Worm (Caenorhabditis elegans): ENCODE measurements around the gene trpp-4.

ce11 chrV:9373473-9373872 is 26.7 kb upstream of the trpp-4 start, which contains the start of gene E02C12.8:
- TF ChIP-seq F33H1.4 (GFP tag; IDR thresholded peaks at IDR 0.05) (no peak), die-1 (tag; optimal IDR thresholded peaks at IDR 0.05) (no peak), lin-54 (GFP tag; optimal IDR thresholded peaks at IDR 0.05) (no peak), ztf-26 (tag; optimal IDR thresholded peaks at IDR 0.05) (no peak), nfya-2 (GFP tag; IDR thresholded peaks at IDR 0.05) (no peak), unc-62 (GFP tag; optimal IDR thresholded peaks at IDR 0.05) (no peak), ztf-3 (GFP tag; optimal IDR thresholded peaks at IDR 0.05) (no peak), madf-8 (GFP tag; conservative IDR thresholded peaks at IDR 0.05) (no peak), ekl-4 (GFP tag; IDR thresholded peaks at IDR 0.05) (no peak), cebp-2 (GFP tag; IDR thresholded peaks at IDR 0.05) (no peak)
